Worm (Caenorhabditis elegans) whole organism, L4 larva: ENCODE data around the gene hlh-6.

Experiments
- F49E8.2 ChIP-seq: sonication (generic microtip); optimal IDR thresholded peaks from 2 replicates; lab custom pipeline; 2016; ENCODE audit warnings: missing compliant biosample characterization, mild to moderate bottlenecking, missing genetic modification characterization, borderline replicate concordance
- T20F7.1 ChIP-seq: fragments of 200-800 bp; sonication (Bioruptor generic); optimal IDR thresholded peaks from 2 replicates; lab custom pipeline; 2018; ENCODE audit warnings: mild to moderate bottlenecking, missing genetic modification characterization, missing compliant biosample characterization
- T26A8.4 ChIP-seq: fragments of 200-800 bp; sonication (Bioruptor generic); IDR thresholded peaks from 2 replicates; pipeline ENCODE4 v1.3.6; 2022; ENCODE audit warnings: missing genetic modification characterization, missing compliant biosample characterization
- Y48G9A.11 ChIP-seq: fragments of 200-800 bp; sonication (Bioruptor generic); IDR thresholded peaks from 2 replicates; pipeline ENCODE4 v1.3.6; 2022; ENCODE audit warnings: missing genetic modification reagents, missing genetic modification characterization, missing compliant biosample characterization
- Y75B8A.6 ChIP-seq: fragments of 200-800 bp; sonication (Bioruptor generic); IDR thresholded peaks from 2 replicates; pipeline ENCODE4 v1.3.6; 2022; ENCODE audit warnings: missing genetic modification reagents, missing genetic modification characterization, missing compliant biosample characterization
- ZK337.2 ChIP-seq: fragments of 200-800 bp; sonication (Bioruptor generic); IDR thresholded peaks from 2 replicates; pipeline ENCODE4 v1.3.6; 2022; ENCODE audit warnings: missing genetic modification reagents, missing genetic modification characterization, missing compliant biosample characterization
- ZK546.5 ChIP-seq, 2 experiments: sonication (generic microtip); optimal IDR thresholded peaks; 2 replicates each; lab custom pipeline; 2017; ENCODE audit warnings: missing biosample characterization in 2 of 2, missing genetic modification characterization in 2 of 2
- aly-2 ChIP-seq: sonication (generic microtip); optimal IDR thresholded peaks from 2 replicates; lab custom pipeline; 2018; ENCODE audit warnings: missing biosample characterization, missing genetic modification characterization
- arid-1 ChIP-seq: fragments of 200-800 bp; sonication (Bioruptor generic); conservative IDR thresholded peaks from 2 replicates; pipeline ENCODE4 v1.3.6; 2022; ENCODE audit warnings: missing genetic modification reagents, missing genetic modification characterization, missing compliant biosample characterization
- ceh-20 ChIP-seq: fragments of 200-800 bp; sonication (Bioruptor generic); IDR thresholded peaks from 2 replicates; pipeline ENCODE4 v1.3.6; 2022; ENCODE audit warnings: missing genetic modification reagents, missing genetic modification characterization, missing compliant biosample characterization
- ceh-28 ChIP-seq: fragments of 150-350 bp; optimal IDR thresholded peaks from 2 replicates; lab custom pipeline; 2014; ENCODE audit warnings: missing biosample characterization, missing genetic modification reagents, missing genetic modification characterization
- ceh-44 ChIP-seq: fragments of 200-800 bp; sonication (Bioruptor generic); IDR thresholded peaks from 2 replicates; pipeline ENCODE4 v1.3.6; 2022; ENCODE audit warnings: missing genetic modification reagents, missing genetic modification characterization, missing compliant biosample characterization
- ceh-62 ChIP-seq: sonication (generic microtip); optimal IDR thresholded peaks from 2 replicates; lab custom pipeline; 2017; ENCODE audit warnings: missing biosample characterization, missing genetic modification characterization
- ces-1 ChIP-seq: fragments of 150-350 bp; sonication (generic microtip); optimal IDR thresholded peaks from 4 replicates; lab custom pipeline; 2014; ENCODE audit warnings: missing biosample characterization, missing genetic modification reagents, missing genetic modification characterization
- ctbp-1 ChIP-seq: fragments of 200-800 bp; sonication (Bioruptor generic); IDR thresholded peaks from 2 replicates; pipeline ENCODE4 v1.3.6; 2022; ENCODE audit warnings: missing genetic modification reagents, missing genetic modification characterization, missing compliant biosample characterization
- daf-19 ChIP-seq: fragments of 200-800 bp; sonication (Bioruptor generic); conservative IDR thresholded peaks from 2 replicates; pipeline ENCODE4 v1.3.6; 2022; ENCODE audit warnings: missing genetic modification characterization, missing compliant biosample characterization
- dmd-8 ChIP-seq: fragments of 200-800 bp; sonication (Bioruptor generic); IDR thresholded peaks from 2 replicates; pipeline ENCODE4 v1.3.6; 2022; ENCODE audit warnings: missing genetic modification characterization, missing compliant biosample characterization
- dmd-9 ChIP-seq: fragments of 200-800 bp; sonication (Bioruptor generic); IDR thresholded peaks from 2 replicates; pipeline ENCODE4 v1.3.6; 2022; ENCODE audit warnings: missing genetic modification reagents, missing genetic modification characterization, missing compliant biosample characterization
- dve-1 ChIP-seq: sonication (generic microtip); optimal IDR thresholded peaks from 2 replicates; lab custom pipeline; 2017; ENCODE audit warnings: antibody characterized with exemption, mild to moderate bottlenecking, missing genetic modification characterization, missing compliant biosample characterization; ENCODE audit not compliant: insufficient read depth
- egl-27 ChIP-seq: sonication (generic microtip); optimal IDR thresholded peaks from 3 replicates; lab custom pipeline; 2017; ENCODE audit warnings: missing biosample characterization, missing genetic modification reagents, missing genetic modification characterization
- egl-43 ChIP-seq: fragments of 200-800 bp; sonication (Bioruptor generic); IDR thresholded peaks from 2 replicates; pipeline ENCODE4 v1.3.6; 2022; ENCODE audit warnings: missing genetic modification reagents, missing genetic modification characterization, missing compliant biosample characterization
- fos-1 ChIP-seq: fragments of 150-350 bp; optimal IDR thresholded peaks from 2 replicates; lab custom pipeline; 2014; ENCODE audit warnings: missing biosample characterization, missing genetic modification characterization
- hlh-30 ChIP-seq: sonication (generic microtip); optimal IDR thresholded peaks from 2 replicates; lab custom pipeline; 2017; ENCODE audit warnings: antibody characterized with exemption, mild to moderate bottlenecking, missing genetic modification characterization, missing compliant biosample characterization; ENCODE audit not compliant: insufficient read depth
- hmg-1.1 ChIP-seq: fragments of 200-800 bp; sonication (Bioruptor generic); IDR thresholded peaks from 2 replicates; pipeline ENCODE4 v1.3.6; 2022; ENCODE audit warnings: missing genetic modification reagents, missing genetic modification characterization, missing compliant biosample characterization
- lin-15B ChIP-seq: fragments of 150-350 bp; sonication (generic microtip); optimal IDR thresholded peaks from 3 replicates; lab custom pipeline; 2014; ENCODE audit warnings: missing biosample characterization, missing genetic modification characterization
- lin-38 ChIP-seq: fragments of 200-800 bp; sonication (Bioruptor generic); IDR thresholded peaks from 2 replicates; pipeline ENCODE4 v1.3.6; 2022; ENCODE audit warnings: missing genetic modification reagents, missing genetic modification characterization, missing compliant biosample characterization
- lin-39 ChIP-seq: fragments of 150-350 bp; optimal IDR thresholded peaks from 2 replicates; lab custom pipeline; 2014; ENCODE audit warnings: missing biosample characterization, missing genetic modification reagents, missing genetic modification characterization
- lsy-2 ChIP-seq, 2 experiments: fragments of 150-350 bp in 1 of 2; sonication (generic microtip) in 1 of 2; optimal IDR thresholded peaks; 2 replicates each; lab custom pipeline; 2014 to 2017; ENCODE audit warnings: missing biosample characterization in 2 of 2, missing genetic modification characterization in 2 of 2
- madf-5 ChIP-seq, 2 experiments: fragments of 200-800 bp; sonication (Bioruptor generic); IDR thresholded peaks; 2 replicates each; pipeline ENCODE4 v1.3.6; 2022; ENCODE audit warnings: missing compliant biosample characterization in 2 of 2, missing genetic modification characterization in 2 of 2
- madf-9 ChIP-seq: fragments of 200-800 bp; sonication (Bioruptor generic); conservative IDR thresholded peaks from 2 replicates; pipeline ENCODE4 v1.3.6; 2022; ENCODE audit warnings: missing genetic modification reagents, missing genetic modification characterization, missing compliant biosample characterization
- mdl-1 ChIP-seq, 2 experiments: fragments of 150-350 bp in 1 of 2; sonication (generic microtip) in 1 of 2; optimal IDR thresholded peaks; 2 replicates each; lab custom pipeline; 2014 to 2017; ENCODE audit warnings: missing biosample characterization in 2 of 2, missing genetic modification characterization in 2 of 2
- mes-2 ChIP-seq: sonication (generic microtip); optimal IDR thresholded peaks from 2 replicates; lab custom pipeline; 2016; ENCODE audit warnings: missing genotype, mild to moderate bottlenecking, missing genetic modification characterization, missing compliant biosample characterization; ENCODE audit not compliant: poor library complexity, severe bottlenecking
- mxl-2 ChIP-seq: fragments of 200-800 bp; sonication (Bioruptor generic); conservative IDR thresholded peaks from 2 replicates; pipeline ENCODE4 v1.3.6; 2022; ENCODE audit warnings: missing genetic modification reagents, missing genetic modification characterization, missing compliant biosample characterization
- nhr-102 ChIP-seq: sonication (generic microtip); optimal IDR thresholded peaks from 2 replicates; lab custom pipeline; 2016; ENCODE audit warnings: mild to moderate bottlenecking, missing genetic modification characterization, moderate library complexity, missing compliant biosample characterization
- nhr-111 ChIP-seq: fragments of 200-800 bp; sonication (Bioruptor generic); optimal IDR thresholded peaks from 2 replicates; lab custom pipeline; 2018; ENCODE audit warnings: mild to moderate bottlenecking, missing genetic modification characterization, missing compliant biosample characterization
- nhr-28 ChIP-seq: fragments of 150-350 bp; optimal IDR thresholded peaks from 2 replicates; lab custom pipeline; 2014; ENCODE audit warnings: missing biosample characterization, missing genetic modification characterization
- nhr-41 ChIP-seq: fragments of 200-800 bp; sonication (Bioruptor generic); IDR thresholded peaks from 2 replicates; pipeline ENCODE4 v1.3.6; 2022; ENCODE audit warnings: missing genetic modification reagents, missing genetic modification characterization, missing compliant biosample characterization
- nhr-42 ChIP-seq: fragments of 200-800 bp; sonication (Bioruptor generic); IDR thresholded peaks from 2 replicates; pipeline ENCODE4 v1.3.6; 2022; ENCODE audit warnings: missing genetic modification characterization, missing compliant biosample characterization
- pha-4 ChIP-seq, 2 experiments: fragments of 150-350 bp in 1 of 2; fragments of 200-800 bp in 1 of 2; sonication (Bioruptor generic) in 1 of 2; IDR thresholded peaks in 1 of 2; optimal IDR thresholded peaks in 1 of 2; 2 replicates each; pipeline versions ENCODE4 v1.3.6 to Lab custom; 2014 to 2022; ENCODE audit warnings: missing genetic modification characterization in 2 of 2, missing genetic modification reagents in 2 of 2, missing biosample characterization in 1 of 2, missing compliant biosample characterization in 1 of 2
- php-3 ChIP-seq: fragments of 200-800 bp; sonication (Bioruptor generic); IDR thresholded peaks from 2 replicates; pipeline ENCODE4 v1.3.6; 2022; ENCODE audit warnings: missing genetic modification reagents, missing genetic modification characterization, missing compliant biosample characterization
- snpc-1.2 ChIP-seq: fragments of 200-800 bp; sonication (Bioruptor generic); IDR thresholded peaks from 2 replicates; pipeline ENCODE4 v1.3.6; 2022; ENCODE audit warnings: missing genetic modification reagents, missing genetic modification characterization, missing compliant biosample characterization
- snpc-4 ChIP-seq: fragments of 150-350 bp; optimal IDR thresholded peaks from 2 replicates; lab custom pipeline; 2014; ENCODE audit warnings: missing biosample characterization, missing genetic modification characterization
- spr-1 ChIP-seq: sonication (generic microtip); optimal IDR thresholded peaks from 2 replicates; lab custom pipeline; 2016; ENCODE audit warnings: mild to moderate bottlenecking, missing genetic modification characterization, missing compliant biosample characterization
- spr-3 ChIP-seq: fragments of 200-800 bp; sonication (Bioruptor generic); optimal IDR thresholded peaks from 2 replicates; lab custom pipeline; 2018; ENCODE audit warnings: mild to moderate bottlenecking, missing genetic modification characterization, missing compliant biosample characterization
- tra-1 ChIP-seq: fragments of 200-800 bp; sonication (Bioruptor generic); IDR thresholded peaks from 2 replicates; pipeline ENCODE4 v1.3.6; 2022; ENCODE audit warnings: missing genetic modification reagents, missing genetic modification characterization, missing compliant biosample characterization
- ztf-11 ChIP-seq: fragments of 150-350 bp; optimal IDR thresholded peaks from 2 replicates; lab custom pipeline; 2014; ENCODE audit warnings: missing biosample characterization, missing genetic modification characterization

Gene hlh-6

DNA sequence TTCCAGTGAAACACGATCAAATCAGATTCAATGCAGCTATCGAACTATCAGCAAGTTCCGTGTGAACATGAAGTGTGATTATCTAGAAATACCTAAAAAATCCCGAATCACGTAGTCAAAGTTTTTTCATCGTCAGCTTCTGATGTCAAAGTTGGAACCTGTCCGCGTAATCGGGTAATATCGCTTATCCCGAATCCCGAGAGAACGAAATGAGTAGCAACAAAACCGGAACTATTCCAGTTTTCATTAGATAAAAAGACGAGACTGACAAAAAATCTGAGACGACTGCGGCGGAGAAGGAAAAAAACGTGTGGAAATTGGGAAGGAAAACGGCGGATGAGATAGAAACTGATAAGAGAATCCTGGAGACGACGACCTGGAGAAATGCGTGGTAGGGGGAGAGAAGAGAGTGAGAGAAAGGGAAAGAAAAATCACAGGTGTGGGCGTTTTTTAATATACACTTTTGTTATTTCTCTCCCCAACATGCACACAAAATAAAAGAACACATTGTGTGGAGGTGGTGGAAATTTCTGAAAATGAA lies 5.4 kb upstream of the hlh-6 start (continued):
- TF ChIP-seq ceh-20 (GFP tag; lab: Robert Waterston, UW) (no peak), hlh-30 (tag; lab: Kevin White, UChicago) (peak; percentile 34), lsy-2 (tag; optimal IDR thresholded peaks at IDR 0.05; lab: Kevin White, UChicago) (peak in 1 of 2 experiments; percentile 9), mes-2 (tag; lab: Kevin White, UChicago) (peak; percentile 17)

DNA sequence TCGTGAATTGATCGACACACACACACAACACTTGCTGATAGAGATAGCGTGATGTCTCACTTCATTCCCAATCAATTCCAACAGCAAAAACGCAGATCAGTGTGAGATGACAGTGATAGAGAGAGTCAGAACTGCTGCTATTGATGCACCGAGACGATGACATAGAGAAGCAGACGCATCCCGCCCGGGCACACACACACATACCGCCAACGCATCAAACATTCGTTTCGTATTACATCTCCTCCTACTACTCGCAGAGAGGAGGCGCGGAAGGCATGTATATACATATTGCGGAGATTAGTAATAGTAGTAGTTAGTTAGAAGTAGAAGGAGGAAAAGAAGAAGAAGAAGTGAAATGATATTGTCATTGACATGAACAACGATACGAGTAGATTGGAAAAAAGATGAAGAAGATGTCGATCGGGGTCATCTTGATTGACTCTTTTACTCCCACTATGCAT lies 4.8 kb upstream of the hlh-6 start:
- TF ChIP-seq ceh-44 (GFP tag; lab: Robert Waterston, UW) (no peak), ctbp-1 (no peak), ZK546.5 (tag; optimal IDR thresholded peaks at IDR 0.05; lab: Kevin White, UChicago) (no peak), Y48G9A.11 (GFP tag; lab: Robert Waterston, UW) (no peak), ces-1 (GFP tag; lab: Kevin White, UChicago) (no peak), nhr-28 (tag; lab: Kevin White, UChicago) (peak; percentile 93), lsy-2 (tag; optimal IDR thresholded peaks at IDR 0.05; lab: Kevin White, UChicago) (peak; percentile 45 to 48), F49E8.2 (no peak), spr-3 (no peak), daf-19 (GFP tag; lab: Robert Waterston, UW) (no peak), snpc-4 (tag; lab: Kevin White, UChicago) (no peak), hmg-1.1 (GFP tag; lab: Robert Waterston, UW) (peak; percentile 46), ztf-11 (no peak), nhr-102 (tag; lab: Kevin White, UChicago) (peak; percentile 1), nhr-42 (no peak), madf-9 (GFP tag; lab: Robert Waterston, UW) (peak; percentile 44; the same call in 1 of the 2 replicates), lin-15B (tag; lab: Kevin White, UChicago) (no peak), lin-38 (GFP tag; lab: Robert Waterston, UW) (peak; percentile 36), snpc-1.2 (no peak), pha-4 (GFP tag; IDR thresholded peaks at IDR 0.05; lab: Robert Waterston, UW) (peak; percentile 66), pha-4 (tag; optimal IDR thresholded peaks at IDR 0.05; lab: Kevin White, UChicago) (peak; percentile 18), tra-1 (GFP tag; lab: Robert Waterston, UW) (peak; percentile 53), arid-1 (GFP tag; lab: Robert Waterston, UW) (no peak), egl-43 (0 out of 2 replicates have a peak, but pooled peaks have one; percentile 7), dmd-8 (GFP tag; lab: Robert Waterston, UW) (no peak), php-3 (0 out of 2 replicates have a peak, but pooled peaks have one; percentile 36), hlh-30 (tag; lab: Kevin White, UChicago) (peak; percentile 79), dve-1 (tag; lab: Kevin White, UChicago) (peak; percentile 66), nhr-111 (GFP tag; lab: Kevin White, UChicago) (no peak), T26A8.4 (peak; percentile 33), mes-2 (tag; lab: Kevin White, UChicago) (peak; percentile 39), madf-5 (GFP tag; IDR thresholded peaks at IDR 0.05; lab: Robert Waterston, UW) (no peak), lin-39 (tag; lab: Kevin White, UChicago) (no peak), aly-2 (tag; lab: Kevin White, UChicago) (no peak), mdl-1 (tag; optimal IDR thresholded peaks at IDR 0.05; lab: Kevin White, UChicago) (peak in 1 of 2 experiments; percentile 74), nhr-41 (0 out of 2 replicates have a peak, but pooled peaks have one; percentile 53), egl-27 (tag; lab: Kevin White, UChicago) (no peak), ZK337.2 (GFP tag; lab: Robert Waterston, UW) (no peak), T20F7.1 (peak; percentile 43), ceh-62 (no peak), fos-1 (tag; lab: Kevin White, UChicago) (no peak), ceh-28 (tag; lab: Kevin White, UChicago) (peak; percentile 22), Y75B8A.6 (GFP tag; lab: Robert Waterston, UW) (no peak), dmd-9 (GFP tag; lab: Robert Waterston, UW) (no peak), spr-1 (peak; percentile 24), mxl-2 (GFP tag; lab: Robert Waterston, UW) (0 out of 2 replicates have a peak, but pooled peaks have one; percentile 33)
